Worm (Caenorhabditis elegans): Measurements from ENCODE around the gene B0416.2.

- TF ChIP-seq ztf-11 (tag; optimal IDR thresholded peaks at IDR 0.05) (no peak), lsy-2 (tag; optimal IDR thresholded peaks at IDR 0.05) (no peak), nhr-25 (tag; optimal IDR thresholded peaks at IDR 0.05) (no peak), lin-11 (tag; optimal IDR thresholded peaks at IDR 0.05) (no peak), nhr-237 (tag; optimal IDR thresholded peaks at IDR 0.05) (no peak), lin-39 (tag; optimal IDR thresholded peaks at IDR 0.05) (no peak), blmp-1 (tag; optimal IDR thresholded peaks at IDR 0.05; ENCODE audit: insufficient read depth) (no peak), nhr-12 (tag; optimal IDR thresholded peaks at IDR 0.05) (no peak), unc-62 (GFP tag; optimal IDR thresholded peaks at IDR 0.05) (no peak), ama-1 (optimal IDR thresholded peaks at IDR 0.05) (no peak), lin-13 (GFP tag; optimal IDR thresholded peaks at IDR 0.05) (no peak), elt-3 (tag; optimal IDR thresholded peaks at IDR 0.05) (no peak), nhr-21 (tag; optimal IDR thresholded peaks at IDR 0.05) (no peak)
Observed at ce11 chrX:9297834-9298233, 1.1 kb upstream of the B0416.2 start, which contains the start of gene B0416.7.

Measured in whole organism, L2 larva.